Worm (Caenorhabditis elegans) whole organism, young adult: ENCODE measurements around the gene ZK757.2.

Source experiments
- C06A6.2 ChIP-seq: fragments of 200-800 bp; sonication (Bioruptor generic); conservative IDR thresholded peaks from 2 replicates; pipeline ENCODE4 v1.3.6; 2022; ENCODE audit warnings: missing genetic modification characterization, missing compliant biosample characterization
- C17E4.6 ChIP-seq: fragments of 200-800 bp; sonication (Bioruptor generic); IDR thresholded peaks from 2 replicates; pipeline ENCODE4 v1.3.6; 2022; ENCODE audit warnings: missing genetic modification reagents, missing genetic modification characterization, missing compliant biosample characterization
- F22D6.2 ChIP-seq: sonication (generic microtip); optimal IDR thresholded peaks from 2 replicates; lab custom pipeline; 2016; ENCODE audit warnings: mild to moderate bottlenecking, missing genetic modification characterization, missing compliant biosample characterization
- F23B12.7 ChIP-seq: sonication (generic microtip); optimal IDR thresholded peaks from 2 replicates; lab custom pipeline; 2017; ENCODE audit warnings: missing genetic modification characterization, mild to moderate bottlenecking, missing compliant biosample characterization, antibody characterized with exemption, moderate library complexity; ENCODE audit not compliant: insufficient read depth
- F37B4.10 ChIP-seq: fragments of 200-800 bp; sonication (Bioruptor generic); IDR thresholded peaks from 2 replicates; pipeline ENCODE4 v1.3.6; 2022; ENCODE audit warnings: missing genetic modification characterization, missing compliant biosample characterization
- F49E8.2 ChIP-seq: sonication (generic microtip); optimal IDR thresholded peaks from 3 replicates; lab custom pipeline; 2017; ENCODE audit warnings: missing genetic modification characterization, mild to moderate bottlenecking, missing compliant biosample characterization, antibody characterized with exemption, moderate library complexity; ENCODE audit not compliant: insufficient read depth
- Y56A3A.18 ChIP-seq: fragments of 200-800 bp; sonication (Bioruptor generic); IDR thresholded peaks from 2 replicates; pipeline ENCODE4 v1.3.6; 2022; ENCODE audit warnings: missing genetic modification reagents, missing genetic modification characterization, missing compliant biosample characterization
- Y95B8A.8 ChIP-seq: fragments of 200-800 bp; sonication (Bioruptor generic); IDR thresholded peaks from 2 replicates; pipeline ENCODE4 v1.3.6; 2022; ENCODE audit warnings: missing genetic modification reagents, missing genetic modification characterization, missing compliant biosample characterization
- aptf-3 ChIP-seq: fragments of 200-800 bp; sonication (Bioruptor generic); IDR thresholded peaks from 2 replicates; pipeline ENCODE4 v1.3.6; 2022; ENCODE audit warnings: missing genetic modification characterization, missing compliant biosample characterization
- atf-7 ChIP-seq: sonication (generic microtip); optimal IDR thresholded peaks from 2 replicates; lab custom pipeline; 2017; ENCODE audit warnings: mild to moderate bottlenecking, missing genetic modification characterization, missing compliant biosample characterization
- athp-1 ChIP-seq: sonication (generic microtip); optimal IDR thresholded peaks from 2 replicates; lab custom pipeline; 2017; ENCODE audit warnings: mild to moderate bottlenecking, missing genetic modification characterization, missing compliant biosample characterization
- attf-6 ChIP-seq: fragments of 200-800 bp; sonication (Bioruptor generic); IDR thresholded peaks from 2 replicates; pipeline ENCODE4 v1.3.6; 2022; ENCODE audit warnings: missing genetic modification reagents, missing genetic modification characterization, missing compliant biosample characterization
- bed-2 ChIP-seq: fragments of 200-800 bp; sonication (Bioruptor generic); IDR thresholded peaks from 2 replicates; pipeline ENCODE4 v1.3.6; 2022; ENCODE audit warnings: missing genetic modification reagents, missing genetic modification characterization, missing compliant biosample characterization
- cebp-1 ChIP-seq, 2 experiments: fragments of 200-800 bp in 1 of 2; sonication (Bioruptor generic) in 1 of 2; sonication (generic microtip) in 1 of 2; IDR thresholded peaks in 1 of 2; optimal IDR thresholded peaks in 1 of 2; 2 replicates each; pipeline versions ENCODE4 v1.3.6 to Lab custom; 2017 to 2022; ENCODE audit warnings: missing compliant biosample characterization in 2 of 2, missing genetic modification characterization in 2 of 2, mild to moderate bottlenecking in 1 of 2, missing genetic modification reagents in 1 of 2, moderate library complexity in 1 of 2
- ceh-27 ChIP-seq: fragments of 200-800 bp; sonication (Bioruptor generic); optimal IDR thresholded peaks from 2 replicates; lab custom pipeline; 2018; ENCODE audit warnings: mild to moderate bottlenecking, missing genetic modification characterization, moderate library complexity, missing compliant biosample characterization
- ceh-58 ChIP-seq: fragments of 200-800 bp; sonication (Bioruptor generic); IDR thresholded peaks from 2 replicates; pipeline ENCODE4 v1.3.6; 2022; ENCODE audit warnings: missing genetic modification characterization, missing compliant biosample characterization
- ceh-79 ChIP-seq: sonication (generic microtip); optimal IDR thresholded peaks from 2 replicates; lab custom pipeline; 2017; ENCODE audit warnings: mild to moderate bottlenecking, missing genetic modification characterization, missing compliant biosample characterization
- ceh-91 ChIP-seq: fragments of 200-800 bp; sonication (Bioruptor generic); IDR thresholded peaks from 2 replicates; pipeline ENCODE4 v1.3.6; 2022; ENCODE audit warnings: missing genetic modification reagents, missing genetic modification characterization, missing compliant biosample characterization
- die-1 ChIP-seq: sonication (generic microtip); optimal IDR thresholded peaks from 2 replicates; lab custom pipeline; 2016; ENCODE audit warnings: missing genotype, mild to moderate bottlenecking, missing genetic modification characterization, missing compliant biosample characterization
- efl-1 ChIP-seq: fragments of 150-350 bp; optimal IDR thresholded peaks from 2 replicates; lab custom pipeline; 2014; ENCODE audit warnings: missing biosample characterization, missing genetic modification reagents, missing genetic modification characterization
- egl-44 ChIP-seq: fragments of 200-800 bp; sonication (Bioruptor generic); IDR thresholded peaks from 2 replicates; pipeline ENCODE4 v1.3.6; 2022; ENCODE audit warnings: missing genetic modification reagents, missing genetic modification characterization, missing compliant biosample characterization
- ekl-4 ChIP-seq: fragments of 200-800 bp; sonication (Bioruptor generic); IDR thresholded peaks from 2 replicates; pipeline ENCODE4 v1.3.6; 2022; ENCODE audit warnings: missing genetic modification reagents, missing genetic modification characterization, missing compliant biosample characterization
- ets-4 ChIP-seq: fragments of 200-800 bp; sonication (Bioruptor generic); optimal IDR thresholded peaks from 2 replicates; lab custom pipeline; 2018; ENCODE audit warnings: mild to moderate bottlenecking, missing genetic modification characterization, missing compliant biosample characterization
- him-1 ChIP-seq: sonication (generic microtip); optimal IDR thresholded peaks from 2 replicates; lab custom pipeline; 2016; ENCODE audit warnings: missing genotype, missing genetic modification reagents, missing genetic modification characterization, missing compliant biosample characterization
- hlh-26 ChIP-seq: fragments of 200-800 bp; sonication (Bioruptor generic); conservative IDR thresholded peaks from 2 replicates; pipeline ENCODE4 v1.3.6; 2022; ENCODE audit warnings: missing genetic modification reagents, missing genetic modification characterization, missing compliant biosample characterization
- hmg-1.2 ChIP-seq: fragments of 200-800 bp; sonication (Bioruptor generic); IDR thresholded peaks from 2 replicates; pipeline ENCODE4 v1.3.6; 2022; ENCODE audit warnings: missing genetic modification reagents, missing genetic modification characterization, missing compliant biosample characterization
- let-607 ChIP-seq, 2 experiments: fragments of 200-800 bp in 1 of 2; sonication (Bioruptor generic) in 1 of 2; sonication (generic microtip) in 1 of 2; optimal IDR thresholded peaks; 2 replicates each; lab custom pipeline; 2016 to 2018; ENCODE audit warnings: mild to moderate bottlenecking in 2 of 2, missing compliant biosample characterization in 2 of 2, missing genetic modification characterization in 2 of 2, moderate library complexity in 2 of 2, missing genotype in 1 of 2
- lin-26 ChIP-seq: fragments of 200-800 bp; sonication (Bioruptor generic); IDR thresholded peaks from 2 replicates; pipeline ENCODE4 v1.3.6; 2022; ENCODE audit warnings: missing genetic modification reagents, missing genetic modification characterization, missing compliant biosample characterization
- lin-35 ChIP-seq, 3 experiments: fragments of 150-350 bp in 2 of 3; sonication (generic microtip) in 1 of 3; optimal IDR thresholded peaks; 2 replicates each; lab custom pipeline; 2014 to 2018; ENCODE audit warnings: missing biosample characterization in 3 of 3, missing genetic modification characterization in 3 of 3, missing genetic modification reagents in 3 of 3
- lsl-1 ChIP-seq: fragments of 200-800 bp; sonication (Bioruptor generic); optimal IDR thresholded peaks from 2 replicates; lab custom pipeline; 2018; ENCODE audit warnings: mild to moderate bottlenecking, missing genetic modification characterization, moderate library complexity, missing compliant biosample characterization
- madf-10 ChIP-seq: sonication (generic microtip); optimal IDR thresholded peaks from 2 replicates; lab custom pipeline; 2016; ENCODE audit warnings: mild to moderate bottlenecking, missing genetic modification characterization, missing compliant biosample characterization
- mxl-1 ChIP-seq: sonication (generic microtip); optimal IDR thresholded peaks from 2 replicates; lab custom pipeline; 2016; ENCODE audit warnings: missing genetic modification characterization, missing compliant biosample characterization
- nfya-2 ChIP-seq: fragments of 200-800 bp; sonication (Bioruptor generic); IDR thresholded peaks from 2 replicates; pipeline ENCODE4 v1.3.6; 2022; ENCODE audit warnings: missing genetic modification reagents, missing genetic modification characterization, missing compliant biosample characterization
- nhr-27 ChIP-seq: fragments of 200-800 bp; sonication (Bioruptor generic); optimal IDR thresholded peaks from 2 replicates; lab custom pipeline; 2018; ENCODE audit warnings: mild to moderate bottlenecking, missing genetic modification characterization, moderate library complexity, missing compliant biosample characterization
- nhr-80 ChIP-seq: sonication (generic microtip); optimal IDR thresholded peaks from 2 replicates; lab custom pipeline; 2016; ENCODE audit warnings: missing genetic modification characterization, missing compliant biosample characterization
- pha-4 ChIP-seq: fragments of 150-350 bp; sonication (generic microtip); optimal IDR thresholded peaks from 2 replicates; lab custom pipeline; 2014; ENCODE audit warnings: missing biosample characterization, missing genetic modification reagents, missing genetic modification characterization
- rcor-1 ChIP-seq: fragments of 200-800 bp; sonication (Bioruptor generic); IDR thresholded peaks from 2 replicates; pipeline ENCODE4 v1.3.6; 2022; ENCODE audit warnings: missing genetic modification reagents, missing genetic modification characterization, missing compliant biosample characterization
- rec-8 ChIP-seq, 2 experiments: sonication (generic microtip); optimal IDR thresholded peaks; 2 replicates each; lab custom pipeline; 2016; ENCODE audit warnings: mild to moderate bottlenecking in 2 of 2, missing genetic modification characterization in 2 of 2, missing genetic modification reagents in 2 of 2, missing genotype in 2 of 2, missing biosample characterization in 1 of 2, missing compliant biosample characterization in 1 of 2, moderate library complexity in 1 of 2
- repo-1 ChIP-seq: sonication (generic microtip); optimal IDR thresholded peaks from 2 replicates; lab custom pipeline; 2017; ENCODE audit warnings: mild to moderate bottlenecking, missing genetic modification characterization, missing compliant biosample characterization
- snpc-3.4 ChIP-seq: sonication (generic microtip); optimal IDR thresholded peaks from 2 replicates; lab custom pipeline; 2017; ENCODE audit warnings: missing genetic modification characterization, mild to moderate bottlenecking, missing compliant biosample characterization, antibody characterized with exemption, moderate library complexity, missing genotype, missing genetic modification reagents
- snpc-4 ChIP-seq, 5 experiments: fragments of 150-350 bp in 1 of 5; sonication (generic microtip) in 4 of 5; optimal IDR thresholded peaks; 2 replicates each; lab custom pipeline; 2014 to 2018; ENCODE audit warnings: missing genetic modification characterization in 5 of 5, missing biosample characterization in 3 of 5, antibody characterized with exemption in 2 of 5, mild to moderate bottlenecking in 2 of 5, missing compliant biosample characterization in 2 of 5, missing genotype in 2 of 5, moderate library complexity in 2 of 5, missing genetic modification reagents in 1 of 5
- tbx-9 ChIP-seq: sonication (generic microtip); optimal IDR thresholded peaks from 2 replicates; lab custom pipeline; 2016; ENCODE audit warnings: borderline replicate concordance, missing genetic modification characterization, inconsistent platforms, missing compliant biosample characterization
- ztf-6 ChIP-seq: fragments of 200-800 bp; sonication (Bioruptor generic); IDR thresholded peaks from 2 replicates; pipeline ENCODE4 v1.3.6; 2022; ENCODE audit warnings: missing genetic modification reagents, missing genetic modification characterization, missing compliant biosample characterization

The ZK757.2 gene

DNA sequence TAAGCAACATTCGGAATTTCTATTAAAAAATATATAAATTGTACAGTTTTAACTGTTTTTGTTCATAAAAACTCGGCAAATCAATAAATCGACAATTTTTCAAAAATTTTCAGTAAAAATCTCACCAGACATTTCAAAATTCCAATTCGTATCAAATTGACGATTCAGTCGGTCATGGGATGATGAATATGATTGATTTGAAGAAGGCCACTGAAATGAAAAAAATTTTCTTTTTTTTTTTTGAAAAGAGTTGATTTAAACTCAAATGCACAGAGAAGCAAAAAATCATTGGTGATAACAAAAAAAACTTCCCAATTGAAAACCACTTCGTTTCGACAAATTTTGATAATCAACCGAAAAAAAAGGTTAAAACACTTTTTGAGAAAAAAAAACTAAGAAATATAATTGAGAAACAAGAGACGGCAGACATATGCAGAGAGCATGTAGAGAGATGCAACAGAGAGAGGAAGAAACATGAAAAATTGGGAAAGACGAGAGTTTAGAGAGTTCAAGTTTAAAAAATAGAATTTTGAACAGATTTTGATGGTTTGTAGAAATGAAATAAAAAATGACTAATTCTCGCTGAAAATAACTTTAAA lies 25.1 kb upstream of the ZK757.2 start:
- TF ChIP-seq him-1 (tag; lab: Kevin White, UChicago) (no peak), lsl-1 (GFP tag; lab: Kevin White, UChicago) (no peak), lin-35 (GFP tag; optimal IDR thresholded peaks at IDR 0.05; lab: Kevin White, UChicago) (no peak), F49E8.2 (tag; lab: Kevin White, UChicago) (no peak), cebp-1 (GFP tag; IDR thresholded peaks at IDR 0.05; lab: Robert Waterston, UW) (no peak), cebp-1 (tag; optimal IDR thresholded peaks at IDR 0.05; lab: Kevin White, UChicago) (peak; percentile 29), snpc-3.4 (tag; lab: Kevin White, UChicago) (no peak), snpc-4 (GFP tag; optimal IDR thresholded peaks at IDR 0.05; lab: Kevin White, UChicago) (no peak), snpc-4 (tag; optimal IDR thresholded peaks at IDR 0.05; lab: Kevin White, UChicago) (no peak), rcor-1 (GFP tag; lab: Robert Waterston, UW) (no peak), rec-8 (tag; optimal IDR thresholded peaks at IDR 0.05; lab: Kevin White, UChicago) (no peak), hmg-1.2 (GFP tag; lab: Robert Waterston, UW) (peak; percentile 80), Y95B8A.8 (GFP tag; lab: Robert Waterston, UW) (no peak), ceh-58 (GFP tag; lab: Robert Waterston, UW) (no peak), nhr-80 (tag; lab: Kevin White, UChicago) (peak; percentile 85), ekl-4 (GFP tag; lab: Robert Waterston, UW) (no peak), efl-1 (GFP tag; lab: Kevin White, UChicago) (no peak), C06A6.2 (GFP tag; lab: Robert Waterston, UW) (no peak), mxl-1 (tag; lab: Kevin White, UChicago) (no peak)

DNA sequence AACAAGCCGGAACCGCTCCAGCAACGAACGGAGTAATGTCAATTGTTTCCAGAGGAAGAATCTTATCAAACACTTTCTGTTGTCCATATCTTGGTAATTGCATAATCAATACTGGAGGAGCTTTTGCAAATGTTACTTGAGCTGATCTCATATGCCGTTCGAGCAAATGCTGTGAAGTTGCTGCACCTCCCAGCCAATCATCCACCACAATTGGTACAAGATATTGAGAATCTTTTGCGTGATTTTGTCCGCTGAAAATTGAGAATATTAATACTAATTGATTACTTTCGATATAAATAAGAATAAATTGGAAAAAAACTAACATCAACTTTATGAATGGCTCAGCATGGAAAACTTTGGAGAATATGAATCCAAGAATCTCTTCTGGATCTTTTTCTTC lies 21.0 kb upstream of the ZK757.2 start:
- TF ChIP-seq egl-44 (no peak), F22D6.2 (tag; lab: Kevin White, UChicago) (no peak), Y56A3A.18 (no peak), hlh-26 (GFP tag; lab: Robert Waterston, UW) (no peak), ceh-27 (GFP tag; lab: Kevin White, UChicago) (no peak), ets-4 (GFP tag; lab: Kevin White, UChicago) (no peak), ceh-91 (GFP tag; lab: Robert Waterston, UW) (no peak), let-607 (tag; optimal IDR thresholded peaks at IDR 0.05; lab: Kevin White, UChicago) (no peak), F49E8.2 (tag; lab: Kevin White, UChicago) (no peak), F37B4.10 (GFP tag; lab: Robert Waterston, UW) (no peak), C17E4.6 (GFP tag; lab: Robert Waterston, UW) (no peak), lin-26 (no peak), cebp-1 (GFP tag; IDR thresholded peaks at IDR 0.05; lab: Robert Waterston, UW) (no peak), cebp-1 (tag; optimal IDR thresholded peaks at IDR 0.05; lab: Kevin White, UChicago) (no peak), snpc-4 (GFP tag; optimal IDR thresholded peaks at IDR 0.05; lab: Kevin White, UChicago) (no peak), snpc-4 (tag; optimal IDR thresholded peaks at IDR 0.05; lab: Kevin White, UChicago) (no peak), athp-1 (tag; lab: Kevin White, UChicago) (no peak), die-1 (tag; lab: Kevin White, UChicago) (no peak), nfya-2 (no peak), ceh-79 (tag; lab: Kevin White, UChicago) (no peak)

ce11 chrIII:9892855-9893254 lies 14.1 kb upstream of the ZK757.2 start, which contains the start of gene mam-7:
mam-7 (plus strand) TSS chrIII:9893155.
- TF ChIP-seq attf-6 (GFP tag; lab: Robert Waterston, UW) (no peak), madf-10 (tag; lab: Kevin White, UChicago) (no peak), rcor-1 (GFP tag; lab: Robert Waterston, UW) (no peak), atf-7 (no peak), athp-1 (tag; lab: Kevin White, UChicago) (no peak), C06A6.2 (GFP tag; lab: Robert Waterston, UW) (no peak), bed-2 (GFP tag; lab: Robert Waterston, UW) (no peak), repo-1 (tag; lab: Kevin White, UChicago) (no peak), F23B12.7 (tag; lab: Kevin White, UChicago) (no peak), aptf-3 (no peak), pha-4 (tag; lab: Kevin White, UChicago) (no peak), nhr-27 (tag; lab: Kevin White, UChicago) (no peak), tbx-9 (tag; lab: Kevin White, UChicago) (no peak), snpc-3.4 (tag; lab: Kevin White, UChicago) (no peak), F22D6.2 (tag; lab: Kevin White, UChicago) (no peak), ztf-6 (no peak)
